Fruit fly (Drosophila melanogaster): ENCODE data around the gene CG7166.

The CG7166 gene

DNA sequence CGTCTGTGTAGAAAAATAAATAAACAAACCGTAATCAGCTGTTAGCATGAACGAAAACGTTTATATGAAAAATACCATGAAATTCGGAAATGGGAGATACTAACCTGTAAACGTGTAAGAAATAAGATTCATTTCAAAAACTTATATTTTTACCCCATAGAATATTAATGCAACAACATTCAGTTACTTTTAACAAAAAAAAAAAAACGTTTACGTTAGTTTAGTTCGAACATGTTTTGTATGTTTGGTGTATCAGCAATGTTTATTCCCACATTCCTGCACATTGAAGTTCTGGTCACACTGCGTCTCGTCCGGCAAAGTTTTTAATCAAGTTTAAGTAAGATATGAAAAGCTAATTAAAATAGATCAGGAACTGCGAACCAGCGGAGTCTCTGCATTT, 8.1 kb downstream of the CG7166 start, which contains the start of the genes S1P and CG11307 (continued):
- TF ChIP-seq Bdp1 (GFP tag; optimal IDR thresholded peaks at IDR 0.05) (no peak), Ets97D (GFP tag; optimal IDR thresholded peaks at IDR 0.05) (peak; percentile 3), Max (GFP tag; optimal IDR thresholded peaks at IDR 0.05) (no peak), Fer1 (GFP tag; optimal IDR thresholded peaks at IDR 0.05) (no peak), CG10462 (GFP tag; optimal IDR thresholded peaks at IDR 0.05) (no peak), CG4854 (GFP tag; optimal IDR thresholded peaks at IDR 0.05) (no peak), Antp (GFP tag; optimal IDR thresholded peaks at IDR 0.05) (no peak), onecut (GFP tag; IDR thresholded peaks at IDR 0.05) (no peak), Trl (optimal IDR thresholded peaks at IDR 0.05) (no peak), Trl (GFP tag; optimal IDR thresholded peaks at IDR 0.05) (no peak), CG13894 (tag; optimal IDR thresholded peaks at IDR 0.05) (no peak), CG12155 (GFP tag; optimal IDR thresholded peaks at IDR 0.05) (no peak), Gug (GFP tag; IDR thresholded peaks at IDR 0.05) (no peak), gsb-n (tag; optimal IDR thresholded peaks at IDR 0.05) (no peak), CHES-1-like (GFP tag; optimal IDR thresholded peaks at IDR 0.05) (no peak), HLHmδ (GFP tag; optimal IDR thresholded peaks at IDR 0.05) (no peak), sc (optimal IDR thresholded peaks at IDR 0.05) (no peak), sc (GFP tag; optimal IDR thresholded peaks at IDR 0.05) (no peak), az2 (GFP tag; optimal IDR thresholded peaks at IDR 0.05) (no peak), nom (GFP tag; optimal IDR thresholded peaks at IDR 0.05) (no peak), odd (GFP tag; optimal IDR thresholded peaks at IDR 0.05) (no peak), ewg (GFP tag; optimal IDR thresholded peaks at IDR 0.05) (no peak), kni (GFP tag; optimal IDR thresholded peaks at IDR 0.05) (no peak), CG6254 (GFP tag; optimal IDR thresholded peaks at IDR 0.05) (no peak), CG10959 (GFP tag; IDR thresholded peaks at IDR 0.05) (no peak), sd (tag; optimal IDR thresholded peaks at IDR 0.05) (peak; percentile 98), jigr1 (GFP tag; IDR thresholded peaks at IDR 0.05) (no peak), CG12299 (tag; optimal IDR thresholded peaks at IDR 0.05) (no peak), MBD-R2 (GFP tag; IDR thresholded peaks at IDR 0.05) (peak; percentile 70), danr (GFP tag; IDR thresholded peaks at IDR 0.05) (no peak), CG18619 (GFP tag; optimal IDR thresholded peaks at IDR 0.05) (no peak), chif (GFP tag; optimal IDR thresholded peaks at IDR 0.05) (no peak), mam (GFP tag; optimal IDR thresholded peaks at IDR 0.05) (no peak), CG5953 (GFP tag; IDR thresholded peaks at IDR 0.05) (no peak), CG6791 (GFP tag; IDR thresholded peaks at IDR 0.05; ENCODE audit: partially characterized antibody) (no peak), CG10267 (tag; optimal IDR thresholded peaks at IDR 0.05) (peak; percentile 36), CG3847 (GFP tag; IDR thresholded peaks at IDR 0.05) (no peak), CG9727 (GFP tag; optimal IDR thresholded peaks at IDR 0.05) (no peak), grn (GFP tag; optimal IDR thresholded peaks at IDR 0.05) (no peak), repo (GFP tag; optimal IDR thresholded peaks at IDR 0.05) (no peak), H2.0 (GFP tag; IDR thresholded peaks at IDR 0.05) (no peak), sug (tag; optimal IDR thresholded peaks at IDR 0.05) (no peak), ash1 (GFP tag; optimal IDR thresholded peaks at IDR 0.05) (no peak), Mrtf (GFP tag; IDR thresholded peaks at IDR 0.05) (no peak), CG10209 (GFP tag; optimal IDR thresholded peaks at IDR 0.05) (no peak), sima (GFP tag; optimal IDR thresholded peaks at IDR 0.05) (no peak), E2f2 (GFP tag; IDR thresholded peaks at IDR 0.05) (peak; percentile 52), dmrt99B (tag; optimal IDR thresholded peaks at IDR 0.05) (no peak), CG10654 (GFP tag; optimal IDR thresholded peaks at IDR 0.05) (no peak), CG32532 (GFP tag; IDR thresholded peaks at IDR 0.05) (no peak), CG12659 (GFP tag; optimal IDR thresholded peaks at IDR 0.05) (peak; percentile 28)

Data from whole organism, embryonic.